Worm (Caenorhabditis elegans) whole organism, young adult: ENCODE results near the gene C46E10.1.

ENCODE experiments used
- B0019.2 ChIP-seq: fragments of 200-800 bp; sonication (Bioruptor generic); conservative IDR thresholded peaks from 2 replicates; pipeline ENCODE4 v1.3.6; 2022; ENCODE audit warnings: missing genetic modification reagents, missing genetic modification characterization, missing compliant biosample characterization
- F37B4.10 ChIP-seq: fragments of 200-800 bp; sonication (Bioruptor generic); IDR thresholded peaks from 2 replicates; pipeline ENCODE4 v1.3.6; 2022; ENCODE audit warnings: missing genetic modification characterization, missing compliant biosample characterization
- F52B5.7 ChIP-seq: sonication (generic microtip); optimal IDR thresholded peaks from 2 replicates; lab custom pipeline; 2016; ENCODE audit warnings: mild to moderate bottlenecking, missing genetic modification characterization, missing compliant biosample characterization
- Y95B8A.8 ChIP-seq: fragments of 200-800 bp; sonication (Bioruptor generic); IDR thresholded peaks from 2 replicates; pipeline ENCODE4 v1.3.6; 2022; ENCODE audit warnings: missing genetic modification reagents, missing genetic modification characterization, missing compliant biosample characterization
- ama-1 ChIP-seq, 3 experiments: fragments of 150-350 bp in 1 of 3; sonication (generic microtip) in 2 of 3; optimal IDR thresholded peaks; 2 replicates each; lab custom pipeline; 2014 to 2018; ENCODE audit warnings: missing biosample characterization in 2 of 3, missing genetic modification characterization in 2 of 3, missing genetic modification reagents in 2 of 3
- athp-1 ChIP-seq: sonication (generic microtip); optimal IDR thresholded peaks from 2 replicates; lab custom pipeline; 2017; ENCODE audit warnings: mild to moderate bottlenecking, missing genetic modification characterization, missing compliant biosample characterization
- attf-5 ChIP-seq: fragments of 200-800 bp; sonication (Bioruptor generic); optimal IDR thresholded peaks from 2 replicates; lab custom pipeline; 2018; ENCODE audit warnings: mild to moderate bottlenecking, missing genetic modification characterization, missing compliant biosample characterization
- madf-10 ChIP-seq: sonication (generic microtip); optimal IDR thresholded peaks from 2 replicates; lab custom pipeline; 2016; ENCODE audit warnings: mild to moderate bottlenecking, missing genetic modification characterization, missing compliant biosample characterization
- mel-28 ChIP-seq: sonication (generic microtip); optimal IDR thresholded peaks from 2 replicates; lab custom pipeline; 2016; ENCODE audit warnings: borderline replicate concordance, mild to moderate bottlenecking, missing genetic modification characterization, missing compliant biosample characterization
- pha-4 ChIP-seq: fragments of 150-350 bp; sonication (generic microtip); optimal IDR thresholded peaks from 2 replicates; lab custom pipeline; 2014; ENCODE audit warnings: missing biosample characterization, missing genetic modification reagents, missing genetic modification characterization
- snpc-4 ChIP-seq, 5 experiments: fragments of 150-350 bp in 1 of 5; sonication (generic microtip) in 4 of 5; optimal IDR thresholded peaks; 2 replicates each; lab custom pipeline; 2014 to 2018; ENCODE audit warnings: missing genetic modification characterization in 5 of 5, missing biosample characterization in 3 of 5, antibody characterized with exemption in 2 of 5, mild to moderate bottlenecking in 2 of 5, missing compliant biosample characterization in 2 of 5, missing genotype in 2 of 5, moderate library complexity in 2 of 5, missing genetic modification reagents in 1 of 5
- unc-130 ChIP-seq: sonication (generic microtip); optimal IDR thresholded peaks from 2 replicates; lab custom pipeline; 2016; ENCODE audit warnings: missing genetic modification reagents, missing genetic modification characterization, missing compliant biosample characterization
- zim-3 ChIP-seq: sonication (generic microtip); optimal IDR thresholded peaks from 2 replicates; lab custom pipeline; 2017; ENCODE audit warnings: mild to moderate bottlenecking, missing genetic modification characterization, moderate library complexity, missing compliant biosample characterization
- ztf-18 ChIP-seq: sonication (generic microtip); optimal IDR thresholded peaks from 2 replicates; lab custom pipeline; 2016; ENCODE audit warnings: missing genotype, mild to moderate bottlenecking, missing genetic modification characterization, missing compliant biosample characterization

DNA sequence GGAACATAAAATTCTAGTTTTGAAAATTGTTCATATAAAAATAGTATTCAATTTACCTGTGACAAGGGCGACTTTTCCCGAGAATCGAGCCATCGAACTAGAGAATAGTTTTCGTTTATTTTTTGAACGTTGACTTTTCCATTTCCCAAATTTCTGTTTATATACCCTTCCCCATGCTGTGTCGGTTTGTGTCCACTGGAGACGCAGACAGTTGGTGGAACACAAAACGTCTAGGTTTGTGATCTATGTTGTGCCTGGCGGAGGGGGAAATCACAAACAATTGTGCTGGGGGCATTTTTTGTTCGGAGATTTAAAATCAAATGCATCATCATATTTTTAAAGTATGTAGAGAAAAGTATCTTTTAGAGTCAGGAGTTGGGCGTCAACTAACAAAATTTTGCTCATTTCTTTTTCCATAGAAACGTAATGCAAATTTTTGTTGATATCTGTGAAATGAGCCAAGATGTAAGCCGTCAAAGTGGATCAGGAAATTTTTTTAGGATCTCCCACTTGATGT, 19.7 kb downstream of the C46E10.1 start, which contains the start of gene nta-1:
- TF ChIP-seq attf-5 (GFP tag; lab: Kevin White, UChicago) (no peak), B0019.2 (no peak), unc-130 (no peak), mel-28 (tag; lab: Kevin White, UChicago) (no peak), pha-4 (no peak), F52B5.7 (tag; lab: Kevin White, UChicago) (no peak), snpc-4 (GFP tag; optimal IDR thresholded peaks at IDR 0.05; lab: Kevin White, UChicago) (no peak), snpc-4 (tag; optimal IDR thresholded peaks at IDR 0.05; lab: Kevin White, UChicago) (no peak), ztf-18 (tag; lab: Kevin White, UChicago) (no peak), athp-1 (tag; lab: Kevin White, UChicago) (no peak), ama-1 (optimal IDR thresholded peaks at IDR 0.05; lab: Kevin White, UChicago) (no peak), ama-1 (GFP tag; optimal IDR thresholded peaks at IDR 0.05; lab: Kevin White, UChicago) (no peak), zim-3 (tag; lab: Kevin White, UChicago) (no peak), madf-10 (tag; lab: Kevin White, UChicago) (no peak), F37B4.10 (GFP tag; lab: Robert Waterston, UW) (no peak), Y95B8A.8 (no peak)
